Worm (Caenorhabditis elegans) whole organism, L3 larva: ENCODE data around the gene T22F3.11.

ENCODE experiments used
- ZK546.5 ChIP-seq: sonication (generic microtip); optimal IDR thresholded peaks from 2 replicates; lab custom pipeline; 2017; ENCODE audit warnings: missing biosample characterization, missing genetic modification characterization
- ama-1 ChIP-seq: fragments of 150-350 bp; optimal IDR thresholded peaks from 2 replicates; lab custom pipeline; 2018
- ceh-16 ChIP-seq: sonication (generic microtip); optimal IDR thresholded peaks from 2 replicates; lab custom pipeline; 2017; ENCODE audit warnings: missing biosample characterization, missing genetic modification characterization
- ceh-28 ChIP-seq: fragments of 150-350 bp; optimal IDR thresholded peaks from 2 replicates; lab custom pipeline; 2014; ENCODE audit warnings: missing biosample characterization, missing genetic modification reagents, missing genetic modification characterization
- ceh-82 ChIP-seq: fragments of 150-350 bp; optimal IDR thresholded peaks from 2 replicates; lab custom pipeline; 2014; ENCODE audit warnings: missing biosample characterization, missing genetic modification characterization
- daf-12 ChIP-seq: fragments of 150-350 bp; optimal IDR thresholded peaks from 2 replicates; lab custom pipeline; 2014; ENCODE audit warnings: missing biosample characterization, missing genetic modification reagents, missing genetic modification characterization
- elt-2 ChIP-seq: sonication (generic microtip); optimal IDR thresholded peaks from 2 replicates; lab custom pipeline; 2016; ENCODE audit warnings: missing genetic modification reagents, mild to moderate bottlenecking, missing genetic modification characterization, missing compliant biosample characterization
- elt-3 ChIP-seq, 3 experiments: fragments of 150-350 bp in 1 of 3; sonication (generic microtip) in 2 of 3; optimal IDR thresholded peaks; 2 replicates in 2 of 3; 4 replicates in 1 of 3; lab custom pipeline; 2014 to 2017; ENCODE audit warnings: missing biosample characterization in 3 of 3, missing genetic modification characterization in 3 of 3
- eor-1 ChIP-seq, 2 experiments: fragments of 150-350 bp; optimal IDR thresholded peaks; 2 replicates each; lab custom pipeline; 2014 to 2018; ENCODE audit warnings: missing biosample characterization in 2 of 2, missing genetic modification characterization in 2 of 2
- fkh-10 ChIP-seq: sonication (generic microtip); optimal IDR thresholded peaks from 2 replicates; lab custom pipeline; 2017; ENCODE audit warnings: missing biosample characterization, missing genetic modification reagents, missing genetic modification characterization
- fkh-2 ChIP-seq: fragments of 150-350 bp; optimal IDR thresholded peaks from 2 replicates; lab custom pipeline; 2014; ENCODE audit warnings: missing biosample characterization, missing genetic modification reagents, missing genetic modification characterization
- hmg-11 ChIP-seq: sonication (generic microtip); optimal IDR thresholded peaks from 2 replicates; lab custom pipeline; 2016; ENCODE audit warnings: missing genetic modification characterization, missing compliant biosample characterization
- jun-1 ChIP-seq: fragments of 150-350 bp; optimal IDR thresholded peaks from 2 replicates; lab custom pipeline; 2014; ENCODE audit warnings: missing biosample characterization, missing genetic modification reagents, missing genetic modification characterization
- lin-15B ChIP-seq: fragments of 150-350 bp; optimal IDR thresholded peaks from 2 replicates; lab custom pipeline; 2014; ENCODE audit warnings: missing biosample characterization, missing genetic modification characterization
- lin-39 ChIP-seq: fragments of 150-350 bp; optimal IDR thresholded peaks from 2 replicates; lab custom pipeline; 2018; ENCODE audit warnings: missing biosample characterization, missing genetic modification reagents, missing genetic modification characterization
- mdl-1 ChIP-seq: fragments of 150-350 bp; optimal IDR thresholded peaks from 2 replicates; lab custom pipeline; 2014; ENCODE audit warnings: missing biosample characterization, missing genetic modification characterization
- mml-1 ChIP-seq: fragments of 150-350 bp; sonication (generic microtip); optimal IDR thresholded peaks from 3 replicates; lab custom pipeline; 2014; ENCODE audit warnings: missing biosample characterization, missing genetic modification characterization
- nfya-1 ChIP-seq: sonication (generic microtip); optimal IDR thresholded peaks from 2 replicates; lab custom pipeline; 2017; ENCODE audit warnings: missing genetic modification characterization, mild to moderate bottlenecking, missing compliant biosample characterization, antibody characterized with exemption, moderate library complexity; ENCODE audit not compliant: insufficient read depth
- nhr-23 ChIP-seq: fragments of 150-350 bp; optimal IDR thresholded peaks from 2 replicates; lab custom pipeline; 2014; ENCODE audit warnings: missing biosample characterization, missing genetic modification reagents, missing genetic modification characterization
- nhr-237 ChIP-seq: fragments of 150-350 bp; optimal IDR thresholded peaks from 2 replicates; lab custom pipeline; 2014; ENCODE audit warnings: missing biosample characterization, missing genetic modification characterization
- nhr-43 ChIP-seq: sonication (generic microtip); optimal IDR thresholded peaks from 2 replicates; lab custom pipeline; 2016; ENCODE audit warnings: mild to moderate bottlenecking, missing genetic modification characterization, missing compliant biosample characterization; ENCODE audit not compliant: poor library complexity, severe bottlenecking
- nhr-67 ChIP-seq: fragments of 150-350 bp; optimal IDR thresholded peaks from 2 replicates; lab custom pipeline; 2014; ENCODE audit warnings: missing biosample characterization, missing genetic modification characterization
- nhr-76 ChIP-seq: fragments of 150-350 bp; sonication (generic microtip); optimal IDR thresholded peaks from 5 replicates; lab custom pipeline; 2014; ENCODE audit warnings: missing biosample characterization, missing genetic modification characterization
- pha-4 ChIP-seq: fragments of 150-350 bp; optimal IDR thresholded peaks from 2 replicates; lab custom pipeline; 2014; ENCODE audit warnings: missing biosample characterization, missing genetic modification reagents, missing genetic modification characterization
- pqm-1 ChIP-seq: fragments of 150-350 bp; optimal IDR thresholded peaks from 2 replicates; lab custom pipeline; 2017; ENCODE audit warnings: missing biosample characterization, missing genetic modification characterization, inconsistent platforms
- sea-2 ChIP-seq: fragments of 150-350 bp; sonication (generic microtip); optimal IDR thresholded peaks from 4 replicates; lab custom pipeline; 2014; ENCODE audit warnings: missing biosample characterization, missing genetic modification reagents, missing genetic modification characterization
- snpc-4 ChIP-seq: fragments of 150-350 bp; optimal IDR thresholded peaks from 2 replicates; lab custom pipeline; 2014; ENCODE audit warnings: missing biosample characterization, missing genetic modification characterization
- unc-39 ChIP-seq: sonication (generic microtip); optimal IDR thresholded peaks from 4 replicates; lab custom pipeline; 2017; ENCODE audit warnings: missing biosample characterization, missing genetic modification characterization
- unc-62 ChIP-seq: fragments of 150-350 bp; sonication (generic microtip); optimal IDR thresholded peaks from 4 replicates; lab custom pipeline; 2014; ENCODE audit warnings: missing biosample characterization, missing genetic modification reagents, missing genetic modification characterization
- ztf-11 ChIP-seq: fragments of 150-350 bp; optimal IDR thresholded peaks from 2 replicates; lab custom pipeline; 2014; ENCODE audit warnings: missing biosample characterization, missing genetic modification characterization

Gene T22F3.11

ce11 chrV:3582086-3582485, 32.3 kb downstream of the T22F3.11 start:
- TF ChIP-seq lin-39 (no peak), nfya-1 (tag; lab: Kevin White, UChicago) (peak; percentile 34), nhr-43 (tag; lab: Kevin White, UChicago) (peak; percentile 60), elt-2 (tag; lab: Kevin White, UChicago) (peak; percentile 6), fkh-2 (tag; lab: Kevin White, UChicago) (no peak)

- no peak for TF ChIP-seq unc-62
- no peak for TF ChIP-seq ama-1
- no peak for TF ChIP-seq nhr-67 (tag; lab: Kevin White, UChicago)
- no peak for TF ChIP-seq fkh-10
- TF ChIP-seq ceh-28 (tag; lab: Kevin White, UChicago): no peak
- no peak for TF ChIP-seq nhr-76
- no peak for TF ChIP-seq daf-12 (tag; lab: Kevin White, UChicago)
These were observed 32.7 kb downstream of the T22F3.11 start for ce11 chrV:3581643-3582042.

DNA sequence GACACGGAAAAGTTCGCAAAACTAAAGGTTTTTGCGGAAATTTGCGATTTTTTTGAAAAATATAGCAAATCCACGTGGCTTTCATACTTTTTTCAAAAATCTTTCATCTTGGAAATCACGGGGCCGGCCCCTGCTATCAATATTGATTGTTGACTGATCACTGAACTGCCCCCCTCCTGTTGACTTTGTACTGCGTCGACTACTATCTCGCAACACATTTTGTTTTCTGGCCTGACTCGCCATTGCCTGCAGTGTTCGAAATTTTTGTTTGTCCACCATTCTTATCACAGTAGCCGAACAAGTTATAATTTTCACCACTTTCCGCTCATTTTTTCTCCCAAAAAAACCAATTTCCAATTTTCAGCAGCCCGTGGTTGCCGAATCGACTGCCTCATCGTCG, 33.3 kb downstream of the T22F3.11 start:
- TF ChIP-seq unc-62 (no peak), nhr-237 (no peak), jun-1 (tag; lab: Kevin White, UChicago) (no peak), sea-2 (GFP tag; lab: Kevin White, UChicago) (no peak), ZK546.5 (tag; lab: Kevin White, UChicago) (no peak), pqm-1 (no peak), pha-4 (tag; lab: Kevin White, UChicago) (peak; percentile 66)
- TF ChIP-seq, all 47 proteins: peak for 1

DNA sequence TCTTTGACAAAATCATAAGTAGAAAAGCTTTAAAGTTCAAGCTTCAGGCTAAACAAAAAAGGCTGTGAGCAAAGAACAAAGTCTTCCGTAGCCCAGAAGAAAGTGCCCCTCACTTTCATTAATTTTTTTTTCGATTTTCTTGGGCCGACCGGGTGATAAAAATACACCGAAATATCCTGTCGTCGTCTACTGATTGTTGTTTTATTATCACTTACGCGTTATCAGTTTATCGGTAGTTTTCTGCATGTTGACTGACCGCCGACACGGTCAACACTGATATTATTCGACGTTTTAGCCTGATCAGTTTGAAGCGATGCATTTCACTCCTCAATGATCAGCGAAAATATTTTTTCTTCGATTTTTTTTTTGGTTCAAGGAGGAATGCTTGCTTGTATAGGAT, 34.0 kb downstream of the T22F3.11 start:
- no peak for TF ChIP-seq unc-39
- no peak for TF ChIP-seq ztf-11 (tag; lab: Kevin White, UChicago)
- TF ChIP-seq elt-2 (tag; lab: Kevin White, UChicago): peak; percentile 76
- peak; percentile 60 for TF ChIP-seq pqm-1
- TF ChIP-seq eor-1 (tag; optimal IDR thresholded peaks at IDR 0.05; lab: Kevin White, UChicago): no peak
- TF ChIP-seq mml-1: no peak
- no peak for TF ChIP-seq nfya-1 (tag; lab: Kevin White, UChicago)
- TF ChIP-seq ceh-28 (tag; lab: Kevin White, UChicago): no peak
- no peak for TF ChIP-seq nhr-237
- TF ChIP-seq nhr-43 (tag; lab: Kevin White, UChicago): no peak
- TF ChIP-seq pha-4 (tag; lab: Kevin White, UChicago): peak; percentile 2

DNA sequence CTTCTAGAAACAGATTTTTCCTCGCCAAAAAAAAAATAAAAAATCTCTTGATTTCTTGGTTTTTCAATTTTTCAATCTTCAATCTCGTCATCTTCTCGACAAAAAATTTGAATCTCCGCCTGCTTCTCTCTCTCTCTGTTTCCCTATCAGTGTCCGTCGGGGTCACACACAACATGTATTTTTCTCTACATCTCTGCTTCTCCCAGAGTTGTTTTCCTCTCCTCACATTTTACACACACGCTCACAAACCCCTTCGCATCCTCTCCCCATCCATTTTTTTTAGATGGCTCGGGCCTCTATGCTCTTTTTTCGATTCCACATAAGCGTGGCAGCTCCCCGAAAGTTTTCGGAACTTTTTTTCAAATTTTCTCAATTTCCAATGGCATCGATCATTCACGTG, 34.6 kb downstream of the T22F3.11 start:
- no peak for TF ChIP-seq elt-3 (tag; optimal IDR thresholded peaks at IDR 0.05; lab: Kevin White, UChicago)
- TF ChIP-seq nhr-23 (tag; lab: Kevin White, UChicago): peak; percentile 50
- peak; percentile 25 for TF ChIP-seq mdl-1 (tag; lab: Kevin White, UChicago)
- TF ChIP-seq ama-1: peak; percentile 45
- TF ChIP-seq jun-1 (tag; lab: Kevin White, UChicago): no peak
- TF ChIP-seq fkh-10: no peak
- peak; percentile 13 for TF ChIP-seq snpc-4 (tag; lab: Kevin White, UChicago)
- no peak for TF ChIP-seq ceh-82 (tag; lab: Kevin White, UChicago)
- peak; percentile 74 for TF ChIP-seq hmg-11 (tag; lab: Kevin White, UChicago)
- peak; percentile 97 for TF ChIP-seq lin-15B (tag; lab: Kevin White, UChicago)
- peak; percentile 63 for TF ChIP-seq pha-4 (tag; lab: Kevin White, UChicago)
- TF ChIP-seq nhr-43 (tag; lab: Kevin White, UChicago): peak; percentile 26
- TF ChIP-seq nfya-1 (tag; lab: Kevin White, UChicago): peak; percentile 60
- peak; percentile 37 for TF ChIP-seq elt-2 (tag; lab: Kevin White, UChicago)
- TF ChIP-seq lin-39: peak; percentile 36

DNA sequence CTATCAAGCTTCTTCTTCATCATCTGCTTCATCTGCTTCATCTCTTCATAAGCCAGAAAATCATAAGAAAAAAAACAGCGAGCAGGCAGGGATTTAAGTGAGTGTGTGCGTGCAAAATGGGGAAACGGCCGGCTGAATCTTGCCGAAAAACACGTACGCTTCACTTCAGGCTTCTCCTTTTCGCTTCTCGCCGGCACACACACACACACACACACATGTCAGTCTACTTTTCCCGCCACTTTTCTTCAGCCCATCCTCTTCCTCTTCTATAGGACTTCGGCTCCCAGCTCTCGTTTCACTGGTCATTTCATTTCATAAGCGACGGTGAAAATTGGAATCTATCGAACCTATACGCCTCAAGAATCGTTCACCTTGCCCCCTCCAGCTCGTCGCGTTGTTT, 35.1 kb downstream of the T22F3.11 start:
- no peak for TF ChIP-seq ceh-16 (tag; lab: Kevin White, UChicago)
- no peak for TF ChIP-seq nfya-1 (tag; lab: Kevin White, UChicago)
- TF ChIP-seq, all 47 proteins: peak for 0
